Worm (Caenorhabditis elegans) whole organism, young adult: ENCODE results near the gene sqst-3.

Source experiments
- B0336.3 ChIP-seq: fragments of 200-800 bp; sonication (Bioruptor generic); IDR thresholded peaks from 2 replicates; pipeline ENCODE4 v1.3.6; 2022; ENCODE audit warnings: missing genetic modification characterization, missing compliant biosample characterization
- C06A6.2 ChIP-seq: fragments of 200-800 bp; sonication (Bioruptor generic); conservative IDR thresholded peaks from 2 replicates; pipeline ENCODE4 v1.3.6; 2022; ENCODE audit warnings: missing genetic modification characterization, missing compliant biosample characterization
- F10E7.11 ChIP-seq: sonication (generic microtip); optimal IDR thresholded peaks from 2 replicates; lab custom pipeline; 2017; ENCODE audit warnings: mild to moderate bottlenecking, missing genetic modification characterization, moderate library complexity, missing compliant biosample characterization
- F23B12.7 ChIP-seq: sonication (generic microtip); optimal IDR thresholded peaks from 2 replicates; lab custom pipeline; 2017; ENCODE audit warnings: missing genetic modification characterization, mild to moderate bottlenecking, missing compliant biosample characterization, antibody characterized with exemption, moderate library complexity; ENCODE audit not compliant: insufficient read depth
- F52B5.7 ChIP-seq: sonication (generic microtip); optimal IDR thresholded peaks from 2 replicates; lab custom pipeline; 2016; ENCODE audit warnings: mild to moderate bottlenecking, missing genetic modification characterization, missing compliant biosample characterization
- F55B11.4 ChIP-seq: sonication (generic microtip); optimal IDR thresholded peaks from 2 replicates; lab custom pipeline; 2016; ENCODE audit warnings: missing compliant biosample characterization, missing genetic modification characterization, borderline replicate concordance; ENCODE audit not compliant: insufficient read depth
- Y53G8AR.9 ChIP-seq: fragments of 200-800 bp; sonication (Bioruptor generic); conservative IDR thresholded peaks from 2 replicates; pipeline ENCODE4 v1.3.6; 2022; ENCODE audit warnings: missing genetic modification reagents, missing genetic modification characterization, missing compliant biosample characterization
- ama-1 ChIP-seq, 3 experiments: fragments of 150-350 bp in 1 of 3; sonication (generic microtip) in 2 of 3; optimal IDR thresholded peaks; 2 replicates each; lab custom pipeline; 2014 to 2018; ENCODE audit warnings: missing biosample characterization in 2 of 3, missing genetic modification characterization in 2 of 3, missing genetic modification reagents in 2 of 3
- aptf-3 ChIP-seq: fragments of 200-800 bp; sonication (Bioruptor generic); IDR thresholded peaks from 2 replicates; pipeline ENCODE4 v1.3.6; 2022; ENCODE audit warnings: missing genetic modification characterization, missing compliant biosample characterization
- atf-7 ChIP-seq: sonication (generic microtip); optimal IDR thresholded peaks from 2 replicates; lab custom pipeline; 2017; ENCODE audit warnings: mild to moderate bottlenecking, missing genetic modification characterization, missing compliant biosample characterization
- bed-2 ChIP-seq: fragments of 200-800 bp; sonication (Bioruptor generic); IDR thresholded peaks from 2 replicates; pipeline ENCODE4 v1.3.6; 2022; ENCODE audit warnings: missing genetic modification reagents, missing genetic modification characterization, missing compliant biosample characterization
- ceh-27 ChIP-seq: fragments of 200-800 bp; sonication (Bioruptor generic); optimal IDR thresholded peaks from 2 replicates; lab custom pipeline; 2018; ENCODE audit warnings: mild to moderate bottlenecking, missing genetic modification characterization, moderate library complexity, missing compliant biosample characterization
- ceh-91 ChIP-seq: fragments of 200-800 bp; sonication (Bioruptor generic); IDR thresholded peaks from 2 replicates; pipeline ENCODE4 v1.3.6; 2022; ENCODE audit warnings: missing genetic modification reagents, missing genetic modification characterization, missing compliant biosample characterization
- dox-1 ChIP-seq: fragments of 200-800 bp; sonication (Bioruptor generic); IDR thresholded peaks from 2 replicates; pipeline ENCODE4 v1.3.6; 2022; ENCODE audit warnings: missing genetic modification reagents, missing genetic modification characterization, missing compliant biosample characterization
- egl-44 ChIP-seq: fragments of 200-800 bp; sonication (Bioruptor generic); IDR thresholded peaks from 2 replicates; pipeline ENCODE4 v1.3.6; 2022; ENCODE audit warnings: missing genetic modification reagents, missing genetic modification characterization, missing compliant biosample characterization
- egrh-3 ChIP-seq: fragments of 200-800 bp; sonication (Bioruptor generic); IDR thresholded peaks from 2 replicates; pipeline ENCODE4 v1.3.6; 2022; ENCODE audit warnings: missing genetic modification reagents, missing genetic modification characterization, missing compliant biosample characterization
- ekl-4 ChIP-seq: fragments of 200-800 bp; sonication (Bioruptor generic); IDR thresholded peaks from 2 replicates; pipeline ENCODE4 v1.3.6; 2022; ENCODE audit warnings: missing genetic modification reagents, missing genetic modification characterization, missing compliant biosample characterization
- ets-4 ChIP-seq: fragments of 200-800 bp; sonication (Bioruptor generic); optimal IDR thresholded peaks from 2 replicates; lab custom pipeline; 2018; ENCODE audit warnings: mild to moderate bottlenecking, missing genetic modification characterization, missing compliant biosample characterization
- hmg-1.2 ChIP-seq: fragments of 200-800 bp; sonication (Bioruptor generic); IDR thresholded peaks from 2 replicates; pipeline ENCODE4 v1.3.6; 2022; ENCODE audit warnings: missing genetic modification reagents, missing genetic modification characterization, missing compliant biosample characterization
- hsf-1 ChIP-seq: fragments of 200-800 bp; sonication (Bioruptor generic); IDR thresholded peaks from 2 replicates; pipeline ENCODE4 v1.3.6; 2022; ENCODE audit warnings: missing genetic modification reagents, missing genetic modification characterization, missing compliant biosample characterization
- let-607 ChIP-seq, 2 experiments: fragments of 200-800 bp in 1 of 2; sonication (Bioruptor generic) in 1 of 2; sonication (generic microtip) in 1 of 2; optimal IDR thresholded peaks; 2 replicates each; lab custom pipeline; 2016 to 2018; ENCODE audit warnings: mild to moderate bottlenecking in 2 of 2, missing compliant biosample characterization in 2 of 2, missing genetic modification characterization in 2 of 2, moderate library complexity in 2 of 2, missing genotype in 1 of 2
- lin-26 ChIP-seq: fragments of 200-800 bp; sonication (Bioruptor generic); IDR thresholded peaks from 2 replicates; pipeline ENCODE4 v1.3.6; 2022; ENCODE audit warnings: missing genetic modification reagents, missing genetic modification characterization, missing compliant biosample characterization
- lin-40 ChIP-seq: sonication (generic microtip); optimal IDR thresholded peaks from 2 replicates; lab custom pipeline; 2016; ENCODE audit warnings: missing genetic modification characterization, mild to moderate bottlenecking, missing compliant biosample characterization, missing genotype, missing genetic modification reagents
- madf-3 ChIP-seq: fragments of 200-800 bp; sonication (Bioruptor generic); IDR thresholded peaks from 2 replicates; pipeline ENCODE4 v1.3.6; 2022; ENCODE audit warnings: missing genetic modification reagents, missing genetic modification characterization, missing compliant biosample characterization
- mxl-1 ChIP-seq: sonication (generic microtip); optimal IDR thresholded peaks from 2 replicates; lab custom pipeline; 2016; ENCODE audit warnings: missing genetic modification characterization, missing compliant biosample characterization
- nfyb-1 ChIP-seq: fragments of 200-800 bp; sonication (Bioruptor generic); IDR thresholded peaks from 2 replicates; pipeline ENCODE4 v1.3.6; 2022; ENCODE audit warnings: missing genetic modification reagents, missing genetic modification characterization, missing compliant biosample characterization
- nhr-80 ChIP-seq: sonication (generic microtip); optimal IDR thresholded peaks from 2 replicates; lab custom pipeline; 2016; ENCODE audit warnings: missing genetic modification characterization, missing compliant biosample characterization
- snpc-1.1 ChIP-seq: sonication (generic microtip); optimal IDR thresholded peaks from 2 replicates; lab custom pipeline; 2017; ENCODE audit warnings: missing genetic modification characterization, mild to moderate bottlenecking, missing compliant biosample characterization, antibody characterized with exemption, moderate library complexity, missing genotype, missing genetic modification reagents; ENCODE audit not compliant: insufficient read depth
- snpc-3.4 ChIP-seq: sonication (generic microtip); optimal IDR thresholded peaks from 2 replicates; lab custom pipeline; 2017; ENCODE audit warnings: missing genetic modification characterization, mild to moderate bottlenecking, missing compliant biosample characterization, antibody characterized with exemption, moderate library complexity, missing genotype, missing genetic modification reagents
- somi-1 ChIP-seq: fragments of 200-800 bp; sonication (Bioruptor generic); optimal IDR thresholded peaks from 2 replicates; lab custom pipeline; 2018; ENCODE audit warnings: mild to moderate bottlenecking, missing genetic modification characterization, missing compliant biosample characterization
- sptf-2 ChIP-seq: fragments of 200-800 bp; sonication (Bioruptor generic); optimal IDR thresholded peaks from 2 replicates; lab custom pipeline; 2018; ENCODE audit warnings: mild to moderate bottlenecking, missing genetic modification characterization, missing compliant biosample characterization
- tbx-9 ChIP-seq: sonication (generic microtip); optimal IDR thresholded peaks from 2 replicates; lab custom pipeline; 2016; ENCODE audit warnings: borderline replicate concordance, missing genetic modification characterization, inconsistent platforms, missing compliant biosample characterization
- tlf-1 ChIP-seq: fragments of 200-800 bp; sonication (Bioruptor generic); optimal IDR thresholded peaks from 2 replicates; lab custom pipeline; 2018; ENCODE audit warnings: mild to moderate bottlenecking, missing genetic modification characterization, missing compliant biosample characterization
- unc-130 ChIP-seq: sonication (generic microtip); optimal IDR thresholded peaks from 2 replicates; lab custom pipeline; 2016; ENCODE audit warnings: missing genetic modification reagents, missing genetic modification characterization, missing compliant biosample characterization
- unc-62 ChIP-seq: fragments of 150-350 bp; optimal IDR thresholded peaks from 2 replicates; lab custom pipeline; 2014; ENCODE audit warnings: missing biosample characterization, missing genetic modification reagents, missing genetic modification characterization
- xnd-1 ChIP-seq: sonication (generic microtip); optimal IDR thresholded peaks from 2 replicates; lab custom pipeline; 2016; ENCODE audit warnings: missing genotype, missing genetic modification reagents, missing genetic modification characterization, missing compliant biosample characterization
- zfh-2 ChIP-seq: fragments of 200-800 bp; sonication (Bioruptor generic); conservative IDR thresholded peaks from 2 replicates; pipeline ENCODE4 v1.3.6; 2022; ENCODE audit warnings: missing genetic modification reagents, missing genetic modification characterization, missing compliant biosample characterization
- ztf-22 ChIP-seq: fragments of 200-800 bp; sonication (Bioruptor generic); optimal IDR thresholded peaks from 2 replicates; lab custom pipeline; 2018; ENCODE audit warnings: mild to moderate bottlenecking, missing genetic modification characterization, moderate library complexity, missing compliant biosample characterization
- ztf-25 ChIP-seq: fragments of 200-800 bp; sonication (Bioruptor generic); IDR thresholded peaks from 2 replicates; pipeline ENCODE4 v1.3.6; 2022; ENCODE audit warnings: missing genetic modification reagents, missing genetic modification characterization, missing compliant biosample characterization

sqst-3 gene

ce11 chrV:19201190-19201589 is 29.4 kb upstream of the sqst-3 start:
- TF ChIP-seq zfh-2 (GFP tag; lab: Robert Waterston, UW), result peak; percentile 51; the same call in 1 of the 2 replicates
- no peak for TF ChIP-seq F55B11.4 (tag; lab: Kevin White, UChicago)

ce11 chrV:19202800-19203199 is 27.8 kb upstream of the sqst-3 start:
- TF ChIP-seq ceh-91 (GFP tag; lab: Robert Waterston, UW) (no peak), F52B5.7 (no peak), unc-130 (GFP tag; lab: Kevin White, UChicago) (no peak), B0336.3 (GFP tag; lab: Robert Waterston, UW) (no peak), sptf-2 (no peak), hmg-1.2 (GFP tag; lab: Robert Waterston, UW) (no peak), F23B12.7 (tag; lab: Kevin White, UChicago) (no peak), snpc-1.1 (no peak), egrh-3 (peak; percentile 83; the same call in 1 of the 2 replicates), zfh-2 (GFP tag; lab: Robert Waterston, UW) (peak; percentile 82), F10E7.11 (tag; lab: Kevin White, UChicago) (no peak), nfyb-1 (GFP tag; lab: Robert Waterston, UW) (no peak), lin-26 (GFP tag; lab: Robert Waterston, UW) (no peak), somi-1 (no peak), tbx-9 (no peak), Y53G8AR.9 (GFP tag; lab: Robert Waterston, UW) (0 out of 2 replicates have a peak, but pooled peaks have one; percentile 32), snpc-3.4 (tag; lab: Kevin White, UChicago) (no peak), madf-3 (no peak), xnd-1 (tag; lab: Kevin White, UChicago) (no peak), aptf-3 (GFP tag; lab: Robert Waterston, UW) (no peak), ceh-27 (no peak), lin-40 (no peak)

- TF ChIP-seq nhr-80 (tag; lab: Kevin White, UChicago) (peak; percentile 36), let-607 (tag; optimal IDR thresholded peaks at IDR 0.05; lab: Kevin White, UChicago) (peak; percentile 8 to 24), ztf-25 (GFP tag; lab: Robert Waterston, UW) (no peak), hsf-1 (0 out of 2 replicates have a peak, but pooled peaks have one; percentile 36), C06A6.2 (no peak)
Observed at ce11 chrV:19203299-19203698, 27.3 kb upstream of the sqst-3 start, which contains the start of gene Y39B6A.1. Gene Y39B6A.1 (minus strand): TSS chrV:19203607.

- TF ChIP-seq B0336.3 (GFP tag; lab: Robert Waterston, UW) (peak; percentile 53; the same call in 1 of the 2 replicates), bed-2 (GFP tag; lab: Robert Waterston, UW) (no peak), dox-1 (GFP tag; lab: Robert Waterston, UW) (peak; percentile 52; the same call in 1 of the 2 replicates), F23B12.7 (tag; lab: Kevin White, UChicago) (no peak), nhr-80 (tag; lab: Kevin White, UChicago) (peak; percentile 75), mxl-1 (tag; lab: Kevin White, UChicago) (no peak), ama-1 (optimal IDR thresholded peaks at IDR 0.05; lab: Kevin White, UChicago) (no peak), ama-1 (GFP tag; optimal IDR thresholded peaks at IDR 0.05; lab: Kevin White, UChicago) (no peak), egl-44 (GFP tag; lab: Robert Waterston, UW) (0 out of 2 replicates have a peak, but pooled peaks have one; percentile 32), atf-7 (tag; lab: Kevin White, UChicago) (peak; percentile 42), ekl-4 (GFP tag; lab: Robert Waterston, UW) (no peak), unc-62 (GFP tag; lab: Kevin White, UChicago) (no peak), tlf-1 (peak; percentile 22), ets-4 (GFP tag; lab: Kevin White, UChicago) (peak; percentile 62), ztf-22 (GFP tag; lab: Kevin White, UChicago) (peak; percentile 50), let-607 (tag; optimal IDR thresholded peaks at IDR 0.05; lab: Kevin White, UChicago) (peak; percentile 59)
- TF ChIP-seq, all 124 proteins: peak for 9
Observed at ce11 chrV:19205450-19205849, 25.1 kb upstream of the sqst-3 start.
